Worm (Caenorhabditis elegans): ENCODE measurements around the gene hrg-1.

- no peak for TF ChIP-seq ceh-14 (tag; optimal IDR thresholded peaks at IDR 0.05)
- no peak for TF ChIP-seq hlh-30 (tag; optimal IDR thresholded peaks at IDR 0.05; ENCODE audit: insufficient read depth)
- no peak for TF ChIP-seq unc-3 (GFP tag; conservative IDR thresholded peaks at IDR 0.05)
- TF ChIP-seq unc-3 (tag; optimal IDR thresholded peaks at IDR 0.05) = no peak
These were observed 45.9 kb upstream of the hrg-1 start for ce11 chrX:4061968-4062367.

Data from whole organism, late embryonic.